Worm (Caenorhabditis elegans): ENCODE measurements around the gene coa-4.

coa-4 gene

ce11 chrIV:9316068-9316681 is 19.2 kb downstream of the coa-4 start, which contains the start of the genes F49C12.9 and rpn-7:
F49C12.9 (minus strand) TSS chrIV:9316215.
rpn-7 (plus strand) TSS chrIV:9316631.
- TF ChIP-seq unc-130 (GFP tag; optimal IDR thresholded peaks at IDR 0.05) (no peak), nhr-76 (tag; optimal IDR thresholded peaks at IDR 0.05) (no peak), F49E8.2 (tag; optimal IDR thresholded peaks at IDR 0.05; ENCODE audit: borderline replicate concordance) (no peak), ceh-32 (tag; optimal IDR thresholded peaks at IDR 0.05; ENCODE audit: poor library complexity) (no peak), F10B5.3 (tag; optimal IDR thresholded peaks at IDR 0.05) (no peak), Y75B8A.6 (GFP tag; IDR thresholded peaks at IDR 0.05) (no peak), snpc-1.2 (GFP tag; IDR thresholded peaks at IDR 0.05) (peak; percentile 45; the same call in 1 of the 2 replicates), pha-4 (GFP tag; IDR thresholded peaks at IDR 0.05) (no peak), pha-4 (tag; optimal IDR thresholded peaks at IDR 0.05) (no peak), egl-27 (tag; optimal IDR thresholded peaks at IDR 0.05) (no peak), vab-7 (GFP tag; IDR thresholded peaks at IDR 0.05) (no peak), unc-62 (GFP tag; optimal IDR thresholded peaks at IDR 0.05 in 1 of 2) (peak in 1 of 2 experiments; percentile 21), unc-62 (tag; optimal IDR thresholded peaks at IDR 0.05) (no peak), hlh-11 (tag; optimal IDR thresholded peaks at IDR 0.05) (peak; percentile 30), lin-29 (GFP tag; IDR thresholded peaks at IDR 0.05) (no peak), Y105C5A.15 (GFP tag; IDR thresholded peaks at IDR 0.05) (no peak), dve-1 (tag; optimal IDR thresholded peaks at IDR 0.05; ENCODE audit: insufficient read depth) (peak; percentile 19), zfp-2 (tag; optimal IDR thresholded peaks at IDR 0.05) (no peak), rbr-2 (tag; optimal IDR thresholded peaks at IDR 0.05) (peak; percentile 19), egl-43 (GFP tag; IDR thresholded peaks at IDR 0.05) (no peak), dmd-8 (GFP tag; IDR thresholded peaks at IDR 0.05) (no peak), madf-5 (GFP tag; IDR thresholded peaks at IDR 0.05) (no peak), T26A8.4 (GFP tag; IDR thresholded peaks at IDR 0.05) (no peak), nhr-28 (tag; optimal IDR thresholded peaks at IDR 0.05) (no peak), ztf-7 (tag; optimal IDR thresholded peaks at IDR 0.05) (no peak), unc-39 (tag; optimal IDR thresholded peaks at IDR 0.05) (no peak), daf-12 (tag; optimal IDR thresholded peaks at IDR 0.05) (no peak), saeg-2 (GFP tag; IDR thresholded peaks at IDR 0.05) (no peak), ceh-20 (GFP tag; IDR thresholded peaks at IDR 0.05) (no peak), aly-2 (tag; optimal IDR thresholded peaks at IDR 0.05) (no peak), nhr-237 (tag; optimal IDR thresholded peaks at IDR 0.05) (no peak), pqm-1 (tag; optimal IDR thresholded peaks at IDR 0.05) (no peak), ceh-82 (tag; optimal IDR thresholded peaks at IDR 0.05) (no peak), fkh-10 (GFP tag; optimal IDR thresholded peaks at IDR 0.05) (peak; percentile 19), ctbp-1 (GFP tag; IDR thresholded peaks at IDR 0.05) (0 out of 2 replicates have a peak, but pooled peaks have one; percentile 9), mes-2 (tag; optimal IDR thresholded peaks at IDR 0.05; ENCODE audit: poor library complexity, severe bottlenecking) (peak; percentile 83), lin-1 (GFP tag; IDR thresholded peaks at IDR 0.05) (no peak), dpl-1 (GFP tag; optimal IDR thresholded peaks at IDR 0.05) (peak; percentile 47), mxl-2 (GFP tag; conservative IDR thresholded peaks at IDR 0.05) (no peak), dmd-6 (GFP tag; IDR thresholded peaks at IDR 0.05) (no peak), php-3 (GFP tag; IDR thresholded peaks at IDR 0.05) (no peak), spr-3 (GFP tag; optimal IDR thresholded peaks at IDR 0.05) (no peak), duxl-1 (tag; optimal IDR thresholded peaks at IDR 0.05; ENCODE audit: poor library complexity) (no peak), aha-1 (tag) (no peak), nhr-42 (GFP tag; IDR thresholded peaks at IDR 0.05) (no peak), daf-16 (GFP tag; optimal IDR thresholded peaks at IDR 0.05) (no peak), daf-16 (tag; optimal IDR thresholded peaks at IDR 0.05) (peak; percentile 12), Y5F2A.4 (GFP tag; optimal IDR thresholded peaks at IDR 0.05) (no peak), T20F7.1 (GFP tag; optimal IDR thresholded peaks at IDR 0.05) (peak; percentile 3), D1046.2 (GFP tag; IDR thresholded peaks at IDR 0.05) (no peak), attf-4 (tag; optimal IDR thresholded peaks at IDR 0.05) (no peak), ceh-44 (GFP tag; IDR thresholded peaks at IDR 0.05) (no peak)

All from whole organism, L4 larva.